Fruit fly (Drosophila melanogaster) whole organism, embryonic: Measurements from ENCODE around the gene RpS17.
A peak's percentile ranks its signal among the peaks of the same experiment; 100 is the strongest.

Source experiments
- CG10431 ChIP-seq: fragments of 200-800 bp; sonication (Bioruptor generic); optimal IDR thresholded peaks from 3 replicates; lab custom pipeline; 2018; ENCODE audit warnings: missing biosample characterization, mild to moderate bottlenecking, missing genetic modification characterization
- CG10543 ChIP-seq: fragments of 200-800 bp; sonication (Bioruptor generic); optimal IDR thresholded peaks from 3 replicates; lab custom pipeline; 2017; ENCODE audit warnings: missing biosample characterization, mild to moderate bottlenecking, missing genetic modification characterization, moderate library complexity
- CG12155 ChIP-seq: fragments of 200-800 bp; sonication (Bioruptor generic); optimal IDR thresholded peaks from 3 replicates; lab custom pipeline; 2016; ENCODE audit warnings: missing biosample characterization, missing genetic modification characterization
- CG12299 ChIP-seq: fragments of 200-800 bp; sonication (Bioruptor generic); optimal IDR thresholded peaks from 2 replicates; lab custom pipeline; 2018; ENCODE audit warnings: missing biosample characterization, mild to moderate bottlenecking, missing genetic modification characterization
- CG14710 ChIP-seq: fragments of 200-800 bp; sonication (Bioruptor generic); optimal IDR thresholded peaks from 3 replicates; lab custom pipeline; 2019; ENCODE audit warnings: missing biosample characterization, mild to moderate bottlenecking, missing genetic modification characterization, moderate library complexity
- CG17912 ChIP-seq: fragments of 200-800 bp; sonication (Bioruptor generic); optimal IDR thresholded peaks from 2 replicates; lab custom pipeline; 2018; ENCODE audit warnings: missing biosample characterization, mild to moderate bottlenecking, missing genetic modification characterization
- CG31365 ChIP-seq: fragments of 200-800 bp; sonication (Bioruptor generic); optimal IDR thresholded peaks from 2 replicates; lab custom pipeline; 2018; ENCODE audit warnings: missing biosample characterization, mild to moderate bottlenecking, missing genetic modification characterization
- CG5953 ChIP-seq: fragments of 200-800 bp; sonication (Bioruptor generic); IDR thresholded peaks from 2 replicates; pipeline ENCODE4 v1.3.6; 2022; ENCODE audit warnings: missing biosample characterization, missing genetic modification characterization
- CG8359 ChIP-seq: fragments of 200-800 bp; sonication (Bioruptor generic); optimal IDR thresholded peaks from 2 replicates; lab custom pipeline; 2017; ENCODE audit warnings: missing biosample characterization, mild to moderate bottlenecking, missing genetic modification characterization, borderline replicate concordance
- CG9609 ChIP-seq: fragments of 200-800 bp; sonication (Bioruptor generic); optimal IDR thresholded peaks from 3 replicates; lab custom pipeline; 2016; ENCODE audit warnings: missing biosample characterization, missing genetic modification characterization
- CHES-1-like ChIP-seq: fragments of 200-800 bp; sonication (Bioruptor generic); optimal IDR thresholded peaks from 2 replicates; lab custom pipeline; 2016; ENCODE audit warnings: missing biosample characterization, missing genetic modification characterization
- CoRest ChIP-seq: fragments of 200-800 bp; sonication (Bioruptor generic); optimal IDR thresholded peaks from 3 replicates; lab custom pipeline; 2018; ENCODE audit warnings: missing biosample characterization, mild to moderate bottlenecking, missing genetic modification characterization, moderate library complexity
- Ets97D ChIP-seq: fragments of 200-800 bp; sonication (Bioruptor generic); optimal IDR thresholded peaks from 3 replicates; lab custom pipeline; 2016; ENCODE audit warnings: missing biosample characterization, missing genetic modification characterization
- Fer3 ChIP-seq: fragments of 200-800 bp; sonication (Bioruptor generic); optimal IDR thresholded peaks from 2 replicates; lab custom pipeline; 2018; ENCODE audit warnings: missing biosample characterization, mild to moderate bottlenecking, missing genetic modification characterization, moderate library complexity
- Mad ChIP-seq: fragments of 200-800 bp; sonication (Bioruptor generic); optimal IDR thresholded peaks from 2 replicates; lab custom pipeline; 2016; ENCODE audit warnings: missing biosample characterization, missing genetic modification characterization
- Meics ChIP-seq: fragments of 200-800 bp; sonication (Bioruptor generic); optimal IDR thresholded peaks from 2 replicates; lab custom pipeline; 2017; ENCODE audit warnings: missing biosample characterization, mild to moderate bottlenecking, missing genetic modification characterization
- Nf-YA ChIP-seq: fragments of 200-800 bp; sonication (Bioruptor generic); IDR thresholded peaks from 2 replicates; pipeline ENCODE4 v1.3.6; 2022; ENCODE audit warnings: missing biosample characterization, missing genetic modification characterization
- Nf-YB ChIP-seq: fragments of 200-800 bp; sonication (Bioruptor generic); optimal IDR thresholded peaks from 3 replicates; lab custom pipeline; 2019; ENCODE audit warnings: missing biosample characterization, mild to moderate bottlenecking, missing genetic modification characterization, moderate library complexity
- Oaz ChIP-seq: fragments of 200-800 bp; sonication (Bioruptor generic); IDR thresholded peaks from 2 replicates; pipeline ENCODE4 v1.3.6; 2022; ENCODE audit warnings: missing biosample characterization, missing genetic modification characterization
- Oli ChIP-seq: fragments of 200-800 bp; sonication (Bioruptor generic); optimal IDR thresholded peaks from 2 replicates; lab custom pipeline; 2018; ENCODE audit warnings: missing biosample characterization, mild to moderate bottlenecking, missing genetic modification characterization, moderate library complexity
- Optix ChIP-seq: fragments of 200-800 bp; sonication (Bioruptor generic); IDR thresholded peaks from 3 replicates; pipeline ENCODE4 v1.3.6; 2022; ENCODE audit warnings: missing biosample characterization, missing genetic modification characterization
- Ptx1 ChIP-seq: fragments of 200-800 bp; sonication (Bioruptor generic); IDR thresholded peaks from 2 replicates; pipeline ENCODE4 v1.3.6; 2022; ENCODE audit warnings: missing biosample characterization, missing genetic modification characterization
- Ravus ChIP-seq: fragments of 200-800 bp; sonication (Bioruptor generic); IDR thresholded peaks from 2 replicates; pipeline ENCODE4 v1.3.6; 2022; ENCODE audit warnings: missing biosample characterization, missing genetic modification characterization
- Sry-β ChIP-seq: fragments of 200-800 bp; sonication (Bioruptor generic); optimal IDR thresholded peaks from 2 replicates; lab custom pipeline; 2018; ENCODE audit warnings: missing biosample characterization, mild to moderate bottlenecking, missing genetic modification characterization, moderate library complexity
- Taf1 ChIP-seq: fragments of 200-800 bp; sonication (Bioruptor generic); IDR thresholded peaks from 2 replicates; pipeline ENCODE4 v1.3.6; 2022; ENCODE audit warnings: missing biosample characterization, missing genetic modification characterization
- abd-A ChIP-seq: fragments of 200-800 bp; sonication (Bioruptor generic); optimal IDR thresholded peaks from 3 replicates; lab custom pipeline; 2019; ENCODE audit warnings: missing biosample characterization, mild to moderate bottlenecking, missing genetic modification characterization, moderate library complexity
- ara ChIP-seq: fragments of 200-800 bp; sonication (Bioruptor generic); IDR thresholded peaks from 2 replicates; pipeline ENCODE4 v1.3.6; 2022; ENCODE audit warnings: missing biosample characterization, missing genetic modification characterization
- ase ChIP-seq: fragments of 200-800 bp; sonication (Bioruptor generic); IDR thresholded peaks from 3 replicates; pipeline ENCODE4 v1.3.6; 2022; ENCODE audit warnings: missing biosample characterization, missing genetic modification characterization
- ato ChIP-seq: fragments of 200-800 bp; sonication (Bioruptor generic); IDR thresholded peaks from 2 replicates; pipeline ENCODE4 v1.3.6; 2022; ENCODE audit warnings: missing biosample characterization, missing genetic modification characterization; ENCODE audit not compliant: partially characterized antibody
- crol ChIP-seq: fragments of 200-800 bp; sonication (Bioruptor generic); IDR thresholded peaks from 2 replicates; pipeline ENCODE4 v1.3.6; 2022; ENCODE audit warnings: missing biosample characterization, missing genetic modification characterization
- crp ChIP-seq, 2 experiments: fragments of 200-800 bp; sonication (Bioruptor generic); optimal IDR thresholded peaks; 2 replicates in 1 of 2; 3 replicates in 1 of 2; lab custom pipeline; 2017; ENCODE audit warnings: missing biosample characterization in 2 of 2, missing genetic modification characterization in 2 of 2, mild to moderate bottlenecking in 1 of 2, moderate library complexity in 1 of 2
- dan ChIP-seq: fragments of 200-800 bp; sonication (Bioruptor generic); IDR thresholded peaks from 2 replicates; pipeline ENCODE4 v1.3.6; 2022; ENCODE audit warnings: missing biosample characterization, missing genetic modification characterization
- danr ChIP-seq: fragments of 200-800 bp; sonication (Bioruptor generic); IDR thresholded peaks from 2 replicates; pipeline ENCODE4 v1.3.6; 2022; ENCODE audit warnings: missing biosample characterization, missing genetic modification characterization
- fu2 ChIP-seq: fragments of 200-800 bp; sonication (Bioruptor generic); optimal IDR thresholded peaks from 2 replicates; lab custom pipeline; 2016; ENCODE audit warnings: missing biosample characterization, missing genetic modification characterization
- gcm ChIP-seq: fragments of 200-800 bp; sonication (Bioruptor generic); optimal IDR thresholded peaks from 2 replicates; lab custom pipeline; 2019; ENCODE audit warnings: missing biosample characterization, mild to moderate bottlenecking, missing genetic modification characterization, moderate library complexity
- hb ChIP-seq: fragments of 200-800 bp; sonication (Bioruptor generic); IDR thresholded peaks from 3 replicates; pipeline ENCODE4 v1.3.6; 2022; ENCODE audit warnings: missing biosample characterization, missing genetic modification characterization; ENCODE audit not compliant: partially characterized antibody
- jing ChIP-seq: fragments of 200-800 bp; sonication (Bioruptor generic); optimal IDR thresholded peaks from 2 replicates; lab custom pipeline; 2018; ENCODE audit warnings: missing biosample characterization, mild to moderate bottlenecking, missing genetic modification characterization
- kah ChIP-seq: fragments of 200-800 bp; sonication (Bioruptor generic); optimal IDR thresholded peaks from 2 replicates; lab custom pipeline; 2018; ENCODE audit warnings: missing biosample characterization, mild to moderate bottlenecking, missing genetic modification characterization
- nerfin-2 ChIP-seq: fragments of 200-800 bp; sonication (Bioruptor generic); IDR thresholded peaks from 2 replicates; pipeline ENCODE4 v1.3.6; 2022; ENCODE audit warnings: missing biosample characterization, missing genetic modification characterization; ENCODE audit not compliant: partially characterized antibody
- ranshi ChIP-seq: fragments of 200-800 bp; sonication (Bioruptor generic); IDR thresholded peaks from 2 replicates; pipeline ENCODE4 v1.3.6; 2022; ENCODE audit warnings: missing biosample characterization, missing genetic modification characterization
- sima ChIP-seq: fragments of 200-800 bp; sonication (Bioruptor generic); optimal IDR thresholded peaks from 2 replicates; lab custom pipeline; 2016; ENCODE audit warnings: missing biosample characterization, missing genetic modification characterization
- sqz ChIP-seq: fragments of 200-800 bp; sonication (Bioruptor generic); optimal IDR thresholded peaks from 3 replicates; lab custom pipeline; 2018; ENCODE audit warnings: missing biosample characterization, mild to moderate bottlenecking, missing genetic modification characterization
- tio ChIP-seq: fragments of 200-800 bp; sonication (Bioruptor generic); optimal IDR thresholded peaks from 2 replicates; lab custom pipeline; 2017; ENCODE audit warnings: missing biosample characterization, missing genetic modification characterization, inconsistent platforms
- tll ChIP-seq, 2 experiments: fragments of 200-800 bp in 1 of 2; fragments of >200 bp in 1 of 2; sonication (Bioruptor generic) in 1 of 2; optimal IDR thresholded peaks; 2 replicates each; lab custom pipeline; 2017 to 2019; ENCODE audit warnings: missing biosample characterization in 2 of 2, missing genetic modification characterization in 2 of 2, mild to moderate bottlenecking in 1 of 2, moderate library complexity in 1 of 2
- toy ChIP-seq: fragments of 200-800 bp; sonication (Bioruptor generic); IDR thresholded peaks from 2 replicates; pipeline ENCODE4 v1.3.6; 2022; ENCODE audit warnings: missing biosample characterization, missing genetic modification characterization
- ttk ChIP-seq: fragments of 200-800 bp; sonication (Bioruptor generic); IDR thresholded peaks from 2 replicates; pipeline ENCODE4 v2.1.2; 2022; ENCODE audit warnings: missing biosample characterization, missing genetic modification characterization
- tup ChIP-seq: fragments of 200-800 bp; sonication (Bioruptor generic); optimal IDR thresholded peaks from 2 replicates; lab custom pipeline; 2016; ENCODE audit warnings: missing biosample characterization, mild to moderate bottlenecking, missing genetic modification characterization, moderate library complexity
- vvl ChIP-seq: fragments of 200-800 bp; sonication (Bioruptor generic); IDR thresholded peaks from 2 replicates; pipeline ENCODE4 v1.3.6; 2022; ENCODE audit warnings: missing biosample characterization, missing genetic modification characterization
- wdn ChIP-seq: fragments of 200-800 bp; sonication (Bioruptor generic); IDR thresholded peaks from 2 replicates; pipeline ENCODE4 v1.3.6; 2022; ENCODE audit warnings: missing biosample characterization, missing genetic modification characterization
- zfh1 ChIP-seq: fragments of 200-800 bp; sonication (Bioruptor generic); IDR thresholded peaks from 3 replicates; pipeline ENCODE4 v1.3.6; 2022; ENCODE audit warnings: missing biosample characterization, missing genetic modification characterization

Gene RpS17

dm6 chr3L:9420054-9420818, 9.4 kb downstream of the RpS17 start (continued):
- no peak for TF ChIP-seq ato (GFP tag; lab: Robert Waterston, UW)
- TF ChIP-seq Oaz (GFP tag; lab: Robert Waterston, UW): no peak
- TF ChIP-seq Mad (GFP tag; lab: Kevin White, UChicago): no peak
- no peak for TF ChIP-seq CG31365 (tag; lab: Kevin White, UChicago)
- TF ChIP-seq CG8359: no peak
- peak; percentile 38 for TF ChIP-seq CoRest (tag; lab: Kevin White, UChicago)
- peak; percentile 29 for TF ChIP-seq Fer3
- TF ChIP-seq wdn (GFP tag; lab: Robert Waterston, UW): no peak; the same call in 1 of the 2 replicates
- no peak for TF ChIP-seq toy (GFP tag; lab: Robert Waterston, UW)
- TF ChIP-seq Ptx1: peak; percentile 65
- TF ChIP-seq Oli (tag; lab: Kevin White, UChicago): peak; percentile 62
- TF ChIP-seq Ravus (GFP tag; lab: Robert Waterston, UW): no peak
- no peak for TF ChIP-seq crp (GFP tag; optimal IDR thresholded peaks at IDR 0.05; lab: Kevin White, UChicago)
- no peak for TF ChIP-seq sima
- TF ChIP-seq gcm (GFP tag; lab: Kevin White, UChicago): no peak
- TF ChIP-seq kah (GFP tag; lab: Kevin White, UChicago): no peak
- peak; percentile 43; the same call in 1 of the 2 replicates for TF ChIP-seq Nf-YA (GFP tag; lab: Robert Waterston, UW)
- no peak for TF ChIP-seq CG12155 (GFP tag; lab: Kevin White, UChicago)
- no peak for TF ChIP-seq ara
- TF ChIP-seq Nf-YB (GFP tag; lab: Kevin White, UChicago): no peak
- peak; percentile 18 for TF ChIP-seq jing (GFP tag; lab: Kevin White, UChicago)
- no peak for TF ChIP-seq Taf1
- TF ChIP-seq CG10543 (GFP tag; lab: Kevin White, UChicago): no peak
- no peak for TF ChIP-seq dan (GFP tag; lab: Robert Waterston, UW)
- no peak for TF ChIP-seq hb
- TF ChIP-seq ase (GFP tag; lab: Robert Waterston, UW): no peak
- TF ChIP-seq fu2 (GFP tag; lab: Kevin White, UChicago): no peak
- TF ChIP-seq tio: no peak
- TF ChIP-seq abd-A (tag; lab: Kevin White, UChicago): no peak
- no peak for TF ChIP-seq CG9609 (GFP tag; lab: Kevin White, UChicago)
- peak; percentile 54 for TF ChIP-seq ttk (GFP tag; lab: Robert Waterston, UW)
- TF ChIP-seq CG12299 (tag; lab: Kevin White, UChicago): no peak
- no peak for TF ChIP-seq tup
- no peak for TF ChIP-seq CHES-1-like
- no peak for TF ChIP-seq Sry-β (GFP tag; lab: Kevin White, UChicago)
- 0 out of 3 replicates have a peak, but pooled peaks have one; percentile 16 for TF ChIP-seq zfh1 (GFP tag; lab: Robert Waterston, UW)
- TF ChIP-seq CG14710 (tag; lab: Kevin White, UChicago): no peak
- TF ChIP-seq crol (GFP tag; lab: Robert Waterston, UW): no peak
- no peak for TF ChIP-seq Ets97D

- TF ChIP-seq nerfin-2 (GFP tag; lab: Robert Waterston, UW): no peak
- TF ChIP-seq danr (GFP tag; lab: Robert Waterston, UW): no peak
- no peak for TF ChIP-seq sqz (GFP tag; lab: Kevin White, UChicago)
- no peak for TF ChIP-seq tll (GFP tag; optimal IDR thresholded peaks at IDR 0.05; lab: Kevin White, UChicago)
- no peak for TF ChIP-seq Oli (tag; lab: Kevin White, UChicago)
- 0 out of 2 replicates have a peak, but pooled peaks have one; percentile 20 for TF ChIP-seq Ptx1
- TF ChIP-seq CG10431: no peak
- TF ChIP-seq ranshi (GFP tag; lab: Robert Waterston, UW): 0 out of 2 replicates have a peak, but pooled peaks have one; percentile 16
- 0 out of 2 replicates have a peak, but pooled peaks have one; percentile 50 for TF ChIP-seq CG5953 (GFP tag; lab: Robert Waterston, UW)
- TF ChIP-seq CG17912 (GFP tag; lab: Kevin White, UChicago): no peak
- TF ChIP-seq Meics (GFP tag; lab: Kevin White, UChicago): no peak
- TF ChIP-seq vvl (GFP tag; lab: Robert Waterston, UW): peak; percentile 46; the same call in 1 of the 2 replicates
- TF ChIP-seq Optix (GFP tag; lab: Robert Waterston, UW): 0 out of 3 replicates have a peak, but pooled peaks have one; percentile 33
These were observed 10.3 kb downstream of the RpS17 start for dm6 chr3L:9419328-9419727.
